Worm (Caenorhabditis elegans) whole organism, L4 larva: Measurements from ENCODE around the gene dig-1.
A peak's percentile ranks its signal among the peaks of the same experiment; 100 is the strongest.

ENCODE experiments used
- duxl-1 ChIP-seq: sonication (generic microtip); optimal IDR thresholded peaks from 2 replicates; lab custom pipeline; 2016; ENCODE audit warnings: mild to moderate bottlenecking, missing genetic modification characterization, moderate library complexity, missing compliant biosample characterization; ENCODE audit not compliant: poor library complexity
- egl-43 ChIP-seq: fragments of 200-800 bp; sonication (Bioruptor generic); IDR thresholded peaks from 2 replicates; pipeline ENCODE4 v1.3.6; 2022; ENCODE audit warnings: missing genetic modification reagents, missing genetic modification characterization, missing compliant biosample characterization
- hmg-1.1 ChIP-seq: fragments of 200-800 bp; sonication (Bioruptor generic); IDR thresholded peaks from 2 replicates; pipeline ENCODE4 v1.3.6; 2022; ENCODE audit warnings: missing genetic modification reagents, missing genetic modification characterization, missing compliant biosample characterization
- lsy-2 ChIP-seq, 2 experiments: fragments of 150-350 bp in 1 of 2; sonication (generic microtip) in 1 of 2; optimal IDR thresholded peaks; 2 replicates each; lab custom pipeline; 2014 to 2017; ENCODE audit warnings: missing biosample characterization in 2 of 2, missing genetic modification characterization in 2 of 2
- nhr-237 ChIP-seq: sonication (generic microtip); optimal IDR thresholded peaks from 2 replicates; lab custom pipeline; 2017; ENCODE audit warnings: missing biosample characterization, missing genetic modification characterization
- nhr-28 ChIP-seq: fragments of 150-350 bp; optimal IDR thresholded peaks from 2 replicates; lab custom pipeline; 2014; ENCODE audit warnings: missing biosample characterization, missing genetic modification characterization
- nhr-6 ChIP-seq: fragments of 150-350 bp; optimal IDR thresholded peaks from 2 replicates; lab custom pipeline; 2014; ENCODE audit warnings: missing biosample characterization, missing genetic modification characterization
- pha-4 ChIP-seq, 2 experiments: fragments of 150-350 bp in 1 of 2; fragments of 200-800 bp in 1 of 2; sonication (Bioruptor generic) in 1 of 2; IDR thresholded peaks in 1 of 2; optimal IDR thresholded peaks in 1 of 2; 2 replicates each; pipeline versions ENCODE4 v1.3.6 to Lab custom; 2014 to 2022; ENCODE audit warnings: missing genetic modification characterization in 2 of 2, missing genetic modification reagents in 2 of 2, missing biosample characterization in 1 of 2, missing compliant biosample characterization in 1 of 2

- TF ChIP-seq nhr-28 (tag; lab: Kevin White, UChicago) (peak; percentile 12), lsy-2 (tag; optimal IDR thresholded peaks at IDR 0.05; lab: Kevin White, UChicago) (no peak), hmg-1.1 (GFP tag; lab: Robert Waterston, UW) (no peak), pha-4 (GFP tag; IDR thresholded peaks at IDR 0.05; lab: Robert Waterston, UW) (no peak), pha-4 (tag; optimal IDR thresholded peaks at IDR 0.05; lab: Kevin White, UChicago) (no peak), egl-43 (GFP tag; lab: Robert Waterston, UW) (no peak), nhr-6 (tag; lab: Kevin White, UChicago) (no peak), nhr-237 (tag; lab: Kevin White, UChicago) (no peak), duxl-1 (tag; lab: Kevin White, UChicago) (no peak)
Observed at ce11 chrIII:6799664-6800063, 53.6 kb downstream of the dig-1 start.
